Fruit fly (Drosophila melanogaster) whole organism, embryonic: Measurements from ENCODE around the gene Desat2.
A peak's percentile ranks its signal among the peaks of the same experiment; 100 is the strongest.

Experiments
- CG10147 ChIP-seq: fragments of 200-800 bp; sonication (Bioruptor generic); optimal IDR thresholded peaks from 2 replicates; lab custom pipeline; 2019; ENCODE audit warnings: missing biosample characterization, mild to moderate bottlenecking, missing genetic modification characterization, moderate library complexity
- CG10267 ChIP-seq: fragments of 200-800 bp; sonication (Bioruptor generic); optimal IDR thresholded peaks from 2 replicates; lab custom pipeline; 2018; ENCODE audit warnings: missing biosample characterization, mild to moderate bottlenecking, missing genetic modification characterization, moderate library complexity
- CG12744 ChIP-seq: fragments of 200-800 bp; sonication (Bioruptor generic); optimal IDR thresholded peaks from 2 replicates; lab custom pipeline; 2016; ENCODE audit warnings: missing biosample characterization, missing genetic modification characterization
- CG13894 ChIP-seq: fragments of 200-800 bp; sonication (Bioruptor generic); optimal IDR thresholded peaks from 3 replicates; lab custom pipeline; 2018; ENCODE audit warnings: missing biosample characterization, mild to moderate bottlenecking, missing genetic modification characterization, moderate library complexity
- CG15696 ChIP-seq: fragments of 200-800 bp; sonication (Bioruptor generic); optimal IDR thresholded peaks from 2 replicates; lab custom pipeline; 2019; ENCODE audit warnings: missing biosample characterization, mild to moderate bottlenecking, missing genetic modification characterization, moderate library complexity
- CG1602 ChIP-seq: fragments of 200-800 bp; sonication (Bioruptor generic); optimal IDR thresholded peaks from 3 replicates; lab custom pipeline; 2016; ENCODE audit warnings: missing biosample characterization, missing genetic modification characterization
- CG17385 ChIP-seq: fragments of 200-800 bp; sonication (Bioruptor generic); optimal IDR thresholded peaks from 3 replicates; lab custom pipeline; 2018; ENCODE audit warnings: missing biosample characterization, mild to moderate bottlenecking, missing genetic modification characterization
- CG18599 ChIP-seq: fragments of 200-800 bp; sonication (Bioruptor generic); optimal IDR thresholded peaks from 3 replicates; lab custom pipeline; 2017; ENCODE audit warnings: missing biosample characterization, missing genetic modification characterization, mild to moderate bottlenecking, moderate library complexity, missing genetic modification reagents
- CG2199 ChIP-seq: fragments of 200-800 bp; sonication (Bioruptor generic); IDR thresholded peaks from 3 replicates; pipeline ENCODE4 v1.3.6; 2022; ENCODE audit warnings: missing biosample characterization, missing genetic modification characterization
- CG31224 ChIP-seq: fragments of 200-800 bp; sonication (Bioruptor generic); IDR thresholded peaks from 2 replicates; pipeline ENCODE4 v1.3.6; 2022; ENCODE audit warnings: missing biosample characterization, missing genetic modification characterization
- CG3995 ChIP-seq: fragments of 200-800 bp; sonication (Bioruptor generic); optimal IDR thresholded peaks from 3 replicates; lab custom pipeline; 2016; ENCODE audit warnings: missing biosample characterization, missing genetic modification characterization
- CG5953 ChIP-seq: fragments of 200-800 bp; sonication (Bioruptor generic); IDR thresholded peaks from 2 replicates; pipeline ENCODE4 v1.3.6; 2022; ENCODE audit warnings: missing biosample characterization, missing genetic modification characterization
- CG8478 ChIP-seq: fragments of >200 bp; optimal IDR thresholded peaks from 2 replicates; lab custom pipeline; 2018
- CG9817 ChIP-seq: fragments of 200-800 bp; sonication (Bioruptor generic); optimal IDR thresholded peaks from 2 replicates; lab custom pipeline; 2018; ENCODE audit warnings: missing biosample characterization, mild to moderate bottlenecking, missing genetic modification characterization, moderate library complexity
- Chrac-16 ChIP-seq: fragments of 200-800 bp; sonication (Bioruptor generic); optimal IDR thresholded peaks from 3 replicates; lab custom pipeline; 2016; ENCODE audit warnings: missing biosample characterization, missing genetic modification characterization
- CkIIα-i1 ChIP-seq: fragments of 200-800 bp; sonication (Bioruptor generic); IDR thresholded peaks from 2 replicates; pipeline ENCODE4 v1.3.6; 2022; ENCODE audit warnings: missing biosample characterization, missing genetic modification characterization
- Dad ChIP-seq: fragments of 200-800 bp; sonication (Bioruptor generic); optimal IDR thresholded peaks from 3 replicates; lab custom pipeline; 2016; ENCODE audit warnings: missing biosample characterization, missing genetic modification characterization
- Fer1 ChIP-seq: fragments of 200-800 bp; sonication (Bioruptor generic); optimal IDR thresholded peaks from 2 replicates; lab custom pipeline; 2017; ENCODE audit warnings: missing biosample characterization, mild to moderate bottlenecking, missing genetic modification characterization
- Fer3 ChIP-seq: fragments of 200-800 bp; sonication (Bioruptor generic); optimal IDR thresholded peaks from 2 replicates; lab custom pipeline; 2018; ENCODE audit warnings: missing biosample characterization, mild to moderate bottlenecking, missing genetic modification characterization, moderate library complexity
- HHEX ChIP-seq: fragments of 200-800 bp; sonication (Bioruptor generic); optimal IDR thresholded peaks from 3 replicates; lab custom pipeline; 2017; ENCODE audit warnings: missing biosample characterization, mild to moderate bottlenecking, missing genetic modification characterization, missing genetic modification reagents
- HLH54F ChIP-seq: fragments of 200-800 bp; sonication (Bioruptor generic); optimal IDR thresholded peaks from 3 replicates; lab custom pipeline; 2016; ENCODE audit warnings: missing biosample characterization, missing genetic modification characterization
- Hand ChIP-seq: fragments of 200-800 bp; sonication (Bioruptor generic); optimal IDR thresholded peaks from 2 replicates; lab custom pipeline; 2017; ENCODE audit warnings: mild to moderate bottlenecking, missing biosample characterization, missing genetic modification reagents, missing genetic modification characterization
- Hr3 ChIP-seq: fragments of 200-800 bp; sonication (Bioruptor generic); optimal IDR thresholded peaks from 3 replicates; lab custom pipeline; 2016; ENCODE audit warnings: missing biosample characterization, missing genetic modification characterization
- Jarid2 ChIP-seq: fragments of 200-800 bp; sonication (Bioruptor generic); optimal IDR thresholded peaks from 3 replicates; lab custom pipeline; 2017; ENCODE audit warnings: mild to moderate bottlenecking, missing biosample characterization, missing genetic modification reagents, missing genetic modification characterization
- Meics ChIP-seq: fragments of 200-800 bp; sonication (Bioruptor generic); optimal IDR thresholded peaks from 2 replicates; lab custom pipeline; 2017; ENCODE audit warnings: missing biosample characterization, mild to moderate bottlenecking, missing genetic modification characterization
- NC2α ChIP-seq: fragments of 200-800 bp; sonication (Bioruptor generic); optimal IDR thresholded peaks from 2 replicates; lab custom pipeline; 2016; ENCODE audit warnings: missing biosample characterization, missing genetic modification characterization
- NC2β ChIP-seq: fragments of 200-800 bp; sonication (Bioruptor generic); optimal IDR thresholded peaks from 2 replicates; lab custom pipeline; 2016; ENCODE audit warnings: missing biosample characterization, missing genetic modification characterization
- PHDP ChIP-seq: fragments of 200-800 bp; sonication (Bioruptor generic); optimal IDR thresholded peaks from 3 replicates; lab custom pipeline; 2018; ENCODE audit warnings: missing biosample characterization, mild to moderate bottlenecking, missing genetic modification characterization, moderate library complexity
- Rfx ChIP-seq: fragments of 200-800 bp; sonication (Bioruptor generic); IDR thresholded peaks from 2 replicates; pipeline ENCODE4 v1.3.6; 2022; ENCODE audit warnings: missing biosample characterization, missing genetic modification characterization
- Sox100B ChIP-seq: fragments of 200-800 bp; sonication (Bioruptor generic); optimal IDR thresholded peaks from 3 replicates; lab custom pipeline; 2018; ENCODE audit warnings: missing biosample characterization, mild to moderate bottlenecking, missing genetic modification characterization
- Taf1 ChIP-seq: fragments of 200-800 bp; sonication (Bioruptor generic); IDR thresholded peaks from 2 replicates; pipeline ENCODE4 v1.3.6; 2022; ENCODE audit warnings: missing biosample characterization, missing genetic modification characterization
- ac ChIP-seq: fragments of 200-800 bp; sonication (Bioruptor generic); optimal IDR thresholded peaks from 3 replicates; lab custom pipeline; 2017; ENCODE audit warnings: missing biosample characterization, mild to moderate bottlenecking, missing genetic modification characterization
- aop ChIP-seq: fragments of 200-800 bp; sonication (Bioruptor generic); IDR thresholded peaks from 2 replicates; pipeline ENCODE4 v1.3.6; 2022; ENCODE audit warnings: missing biosample characterization, missing genetic modification characterization
- bcd ChIP-seq: fragments of 200-800 bp; sonication (Bioruptor generic); optimal IDR thresholded peaks from 2 replicates; lab custom pipeline; 2017; ENCODE audit warnings: missing biosample characterization, mild to moderate bottlenecking, missing genetic modification characterization
- br ChIP-seq: fragments of >200 bp; optimal IDR thresholded peaks from 2 replicates; lab custom pipeline; 2017
- ftz-f1 ChIP-seq: fragments of 200-800 bp; sonication (Bioruptor generic); optimal IDR thresholded peaks from 2 replicates; lab custom pipeline; 2016; ENCODE audit warnings: missing biosample characterization, missing genetic modification characterization
- gem ChIP-seq: fragments of 200-800 bp; sonication (Bioruptor generic); optimal IDR thresholded peaks from 2 replicates; lab custom pipeline; 2019; ENCODE audit warnings: missing biosample characterization, mild to moderate bottlenecking, missing genetic modification characterization, moderate library complexity
- gfzf ChIP-seq: fragments of 200-800 bp; sonication (Bioruptor generic); optimal IDR thresholded peaks from 2 replicates; lab custom pipeline; 2016; ENCODE audit warnings: missing biosample characterization, mild to moderate bottlenecking, missing genetic modification characterization, moderate library complexity
- gro ChIP-seq: fragments of 200-800 bp; sonication (Bioruptor generic); optimal IDR thresholded peaks from 2 replicates; lab custom pipeline; 2016; ENCODE audit warnings: missing biosample characterization, missing genetic modification characterization
- hb ChIP-seq: fragments of 200-800 bp; sonication (Bioruptor generic); IDR thresholded peaks from 3 replicates; pipeline ENCODE4 v1.3.6; 2022; ENCODE audit warnings: missing biosample characterization, missing genetic modification characterization; ENCODE audit not compliant: partially characterized antibody
- lilli ChIP-seq: fragments of 200-800 bp; sonication (Bioruptor generic); optimal IDR thresholded peaks from 3 replicates; lab custom pipeline; 2016; ENCODE audit warnings: missing biosample characterization, missing genetic modification characterization
- odd ChIP-seq: fragments of 200-800 bp; sonication (Bioruptor generic); optimal IDR thresholded peaks from 2 replicates; lab custom pipeline; 2017; ENCODE audit warnings: missing biosample characterization, mild to moderate bottlenecking, missing genetic modification characterization
- row ChIP-seq: fragments of 200-800 bp; sonication (Bioruptor generic); IDR thresholded peaks from 3 replicates; pipeline ENCODE4 v1.3.6; 2022; ENCODE audit warnings: missing biosample characterization, missing genetic modification characterization
- salm ChIP-seq: fragments of 200-800 bp; sonication (Bioruptor generic); optimal IDR thresholded peaks from 2 replicates; lab custom pipeline; 2018; ENCODE audit warnings: missing biosample characterization, mild to moderate bottlenecking, missing genetic modification characterization
- sima ChIP-seq: fragments of 200-800 bp; sonication (Bioruptor generic); optimal IDR thresholded peaks from 2 replicates; lab custom pipeline; 2016; ENCODE audit warnings: missing biosample characterization, missing genetic modification characterization
- slou ChIP-seq: fragments of 200-800 bp; sonication (Bioruptor generic); optimal IDR thresholded peaks from 3 replicates; lab custom pipeline; 2016; ENCODE audit warnings: missing biosample characterization, missing genetic modification characterization
- sr ChIP-seq: fragments of 200-800 bp; sonication (Bioruptor generic); IDR thresholded peaks from 3 replicates; pipeline ENCODE4 v1.3.6; 2022; ENCODE audit warnings: missing biosample characterization, missing genetic modification characterization
- sug ChIP-seq: fragments of 200-800 bp; optimal IDR thresholded peaks from 2 replicates; lab custom pipeline; 2019; ENCODE audit warnings: missing biosample characterization, mild to moderate bottlenecking, missing genetic modification characterization, moderate library complexity
- trh ChIP-seq: fragments of 200-800 bp; sonication (Bioruptor generic); optimal IDR thresholded peaks from 2 replicates; lab custom pipeline; 2016; ENCODE audit warnings: missing biosample characterization, missing genetic modification characterization
- zf30C ChIP-seq: fragments of 200-800 bp; sonication (Bioruptor generic); optimal IDR thresholded peaks from 3 replicates; lab custom pipeline; 2018; ENCODE audit warnings: missing biosample characterization, mild to moderate bottlenecking, missing genetic modification characterization

Desat2 gene

DNA sequence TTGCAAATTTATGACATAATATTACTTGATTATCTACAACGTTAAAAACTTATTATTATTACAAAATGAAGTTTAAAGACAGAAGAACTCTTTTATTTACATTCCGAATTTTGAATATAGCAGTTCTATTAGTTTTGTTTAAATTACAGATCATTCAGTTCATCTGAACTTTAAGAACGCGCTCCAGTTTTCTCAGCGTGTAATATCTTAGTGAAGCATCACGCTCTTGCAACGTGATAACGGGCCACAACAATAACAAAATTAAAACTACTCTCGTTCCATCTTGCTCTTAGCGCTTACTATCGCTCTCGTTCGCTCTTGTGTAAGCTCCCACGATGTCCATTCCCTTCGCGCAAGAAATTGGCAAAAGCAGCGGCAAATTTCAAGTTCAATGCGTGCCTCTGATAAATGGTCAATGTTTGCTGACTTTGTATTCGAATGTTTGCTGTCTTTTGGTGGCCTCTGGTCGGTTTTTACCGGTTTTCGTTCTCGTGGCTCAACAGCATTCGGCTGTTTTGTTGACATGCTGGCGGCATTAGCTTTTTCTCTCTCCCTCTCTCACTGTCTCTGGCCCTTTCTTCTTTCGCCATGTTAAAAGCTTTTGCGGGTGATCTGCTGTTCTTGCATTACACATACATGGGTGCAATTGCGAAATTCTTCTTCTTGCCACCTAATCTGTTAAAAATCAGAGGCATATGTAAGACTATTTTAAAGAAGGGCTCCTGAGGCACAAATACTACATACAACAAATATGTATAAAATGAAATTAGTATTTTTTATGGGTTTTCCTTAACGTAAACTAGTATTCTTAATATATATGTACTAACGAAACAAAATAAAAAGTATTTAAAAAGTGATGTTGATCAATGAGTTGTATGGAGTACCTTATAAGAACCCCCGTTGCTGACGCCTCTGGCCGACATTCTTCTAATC lies 6.8 kb downstream of the Desat2 start (continued):
- TF ChIP-seq HHEX (GFP tag; lab: Kevin White, UChicago) = peak; percentile 5
- TF ChIP-seq CG5953 (GFP tag; lab: Robert Waterston, UW) = no peak
- TF ChIP-seq CkIIα-i1 (GFP tag; lab: Robert Waterston, UW) = no peak
- TF ChIP-seq Rfx (GFP tag; lab: Robert Waterston, UW) = peak; percentile 44
- peak; percentile 41 for TF ChIP-seq CG3995 (GFP tag; lab: Kevin White, UChicago)
- peak; percentile 75 for TF ChIP-seq row (GFP tag; lab: Robert Waterston, UW)
- no peak for TF ChIP-seq CG2199 (GFP tag; lab: Robert Waterston, UW)
- no peak for TF ChIP-seq gfzf (GFP tag; lab: Kevin White, UChicago)
- TF ChIP-seq Jarid2 = no peak
- no peak for TF ChIP-seq ac (GFP tag; lab: Kevin White, UChicago)
- TF ChIP-seq CG1602 (GFP tag; lab: Kevin White, UChicago) = no peak
- no peak for TF ChIP-seq NC2α (GFP tag; lab: Kevin White, UChicago)
- no peak for TF ChIP-seq NC2β (GFP tag; lab: Kevin White, UChicago)
- no peak for TF ChIP-seq trh (GFP tag; lab: Kevin White, UChicago)
- TF ChIP-seq CG31224 (GFP tag; lab: Robert Waterston, UW) = 0 out of 2 replicates have a peak, but pooled peaks have one; percentile 36
- TF ChIP-seq ftz-f1 = peak; percentile 64
- TF ChIP-seq CG15696 (tag; lab: Kevin White, UChicago) = no peak
- TF ChIP-seq lilli = peak; percentile 56
- TF ChIP-seq Fer1 = peak; percentile 33
- TF ChIP-seq Meics (GFP tag; lab: Kevin White, UChicago) = peak; percentile 60
- no peak for TF ChIP-seq odd (GFP tag; lab: Kevin White, UChicago)
- TF ChIP-seq gem = peak; percentile 54
- TF ChIP-seq Taf1 (GFP tag; lab: Robert Waterston, UW) = peak; percentile 39; the same call in 1 of the 2 replicates
- no peak for TF ChIP-seq Hr3 (GFP tag; lab: Kevin White, UChicago)
- no peak for TF ChIP-seq hb
- TF ChIP-seq Fer3 (tag; lab: Kevin White, UChicago) = peak; percentile 35
- peak; percentile 17 for TF ChIP-seq Sox100B
- no peak for TF ChIP-seq Dad
- peak; percentile 6 for TF ChIP-seq sug
- no peak for TF ChIP-seq salm
- TF ChIP-seq Hand (GFP tag; lab: Kevin White, UChicago) = peak; percentile 4
- peak; percentile 13 for TF ChIP-seq CG17385 (GFP tag; lab: Kevin White, UChicago)
- TF ChIP-seq Chrac-16 (GFP tag; lab: Kevin White, UChicago) = no peak
- TF ChIP-seq aop = no peak
- TF ChIP-seq CG13894 (tag; lab: Kevin White, UChicago) = peak; percentile 34
- TF ChIP-seq PHDP (tag; lab: Kevin White, UChicago) = peak; percentile 55
- TF ChIP-seq bcd (GFP tag; lab: Kevin White, UChicago) = peak; percentile 13
- no peak for TF ChIP-seq slou (GFP tag; lab: Kevin White, UChicago)
- no peak for TF ChIP-seq CG12744
- no peak for TF ChIP-seq gro
- TF ChIP-seq CG8478 (lab: Kevin White, UChicago) = no peak
- TF ChIP-seq sima = no peak
- TF ChIP-seq CG18599 (GFP tag; lab: Kevin White, UChicago) = peak; percentile 67
- TF ChIP-seq CG10147 (GFP tag; lab: Kevin White, UChicago) = no peak
- peak; percentile 49 for TF ChIP-seq CG9817 (tag; lab: Kevin White, UChicago)
- TF ChIP-seq CG10267 (tag; lab: Kevin White, UChicago) = no peak
- peak; percentile 51 for TF ChIP-seq zf30C (GFP tag; lab: Kevin White, UChicago)
- no peak for TF ChIP-seq br
- TF ChIP-seq sr (GFP tag; lab: Robert Waterston, UW) = no peak
- TF ChIP-seq HLH54F = no peak
